Worm (Caenorhabditis elegans) whole organism, young adult: Measurements from ENCODE around the gene T04A6.3.

Experiments
- B0019.2 ChIP-seq: fragments of 200-800 bp; sonication (Bioruptor generic); conservative IDR thresholded peaks from 2 replicates; pipeline ENCODE4 v1.3.6; 2022; ENCODE audit warnings: missing genetic modification reagents, missing genetic modification characterization, missing compliant biosample characterization
- B0336.3 ChIP-seq: fragments of 200-800 bp; sonication (Bioruptor generic); IDR thresholded peaks from 2 replicates; pipeline ENCODE4 v1.3.6; 2022; ENCODE audit warnings: missing genetic modification characterization, missing compliant biosample characterization
- C06A6.2 ChIP-seq: fragments of 200-800 bp; sonication (Bioruptor generic); conservative IDR thresholded peaks from 2 replicates; pipeline ENCODE4 v1.3.6; 2022; ENCODE audit warnings: missing genetic modification characterization, missing compliant biosample characterization
- D2030.7 ChIP-seq: fragments of 200-800 bp; sonication (Bioruptor generic); IDR thresholded peaks from 2 replicates; pipeline ENCODE4 v1.3.6; 2022; ENCODE audit warnings: missing genetic modification reagents, missing genetic modification characterization, missing compliant biosample characterization
- F55B11.4 ChIP-seq: sonication (generic microtip); optimal IDR thresholded peaks from 2 replicates; lab custom pipeline; 2016; ENCODE audit warnings: missing compliant biosample characterization, missing genetic modification characterization, borderline replicate concordance; ENCODE audit not compliant: insufficient read depth
- Y53G8AR.9 ChIP-seq: fragments of 200-800 bp; sonication (Bioruptor generic); conservative IDR thresholded peaks from 2 replicates; pipeline ENCODE4 v1.3.6; 2022; ENCODE audit warnings: missing genetic modification reagents, missing genetic modification characterization, missing compliant biosample characterization
- ama-1 ChIP-seq, 3 experiments: fragments of 150-350 bp in 1 of 3; sonication (generic microtip) in 2 of 3; optimal IDR thresholded peaks; 2 replicates each; lab custom pipeline; 2014 to 2018; ENCODE audit warnings: missing biosample characterization in 2 of 3, missing genetic modification characterization in 2 of 3, missing genetic modification reagents in 2 of 3
- aptf-3 ChIP-seq: fragments of 200-800 bp; sonication (Bioruptor generic); IDR thresholded peaks from 2 replicates; pipeline ENCODE4 v1.3.6; 2022; ENCODE audit warnings: missing genetic modification characterization, missing compliant biosample characterization
- athp-1 ChIP-seq: sonication (generic microtip); optimal IDR thresholded peaks from 2 replicates; lab custom pipeline; 2017; ENCODE audit warnings: mild to moderate bottlenecking, missing genetic modification characterization, missing compliant biosample characterization
- attf-3 ChIP-seq: fragments of 200-800 bp; sonication (Bioruptor generic); conservative IDR thresholded peaks from 2 replicates; pipeline ENCODE4 v1.3.6; 2022; ENCODE audit warnings: missing genetic modification reagents, missing genetic modification characterization, missing compliant biosample characterization
- attf-6 ChIP-seq: fragments of 200-800 bp; sonication (Bioruptor generic); IDR thresholded peaks from 2 replicates; pipeline ENCODE4 v1.3.6; 2022; ENCODE audit warnings: missing genetic modification reagents, missing genetic modification characterization, missing compliant biosample characterization
- ccch-3 ChIP-seq: fragments of 200-800 bp; sonication (Bioruptor generic); optimal IDR thresholded peaks from 2 replicates; lab custom pipeline; 2018; ENCODE audit warnings: mild to moderate bottlenecking, missing genetic modification characterization, missing compliant biosample characterization
- cebp-1 ChIP-seq, 2 experiments: fragments of 200-800 bp in 1 of 2; sonication (Bioruptor generic) in 1 of 2; sonication (generic microtip) in 1 of 2; IDR thresholded peaks in 1 of 2; optimal IDR thresholded peaks in 1 of 2; 2 replicates each; pipeline versions ENCODE4 v1.3.6 to Lab custom; 2017 to 2022; ENCODE audit warnings: missing compliant biosample characterization in 2 of 2, missing genetic modification characterization in 2 of 2, mild to moderate bottlenecking in 1 of 2, missing genetic modification reagents in 1 of 2, moderate library complexity in 1 of 2
- ceh-100 ChIP-seq: fragments of 200-800 bp; sonication (Bioruptor generic); IDR thresholded peaks from 2 replicates; pipeline ENCODE4 v1.3.6; 2022; ENCODE audit warnings: missing genetic modification reagents, missing genetic modification characterization, missing compliant biosample characterization
- ceh-58 ChIP-seq: fragments of 200-800 bp; sonication (Bioruptor generic); IDR thresholded peaks from 2 replicates; pipeline ENCODE4 v1.3.6; 2022; ENCODE audit warnings: missing genetic modification characterization, missing compliant biosample characterization
- ceh-91 ChIP-seq: fragments of 200-800 bp; sonication (Bioruptor generic); IDR thresholded peaks from 2 replicates; pipeline ENCODE4 v1.3.6; 2022; ENCODE audit warnings: missing genetic modification reagents, missing genetic modification characterization, missing compliant biosample characterization
- die-1 ChIP-seq: sonication (generic microtip); optimal IDR thresholded peaks from 2 replicates; lab custom pipeline; 2016; ENCODE audit warnings: missing genotype, mild to moderate bottlenecking, missing genetic modification characterization, missing compliant biosample characterization
- dox-1 ChIP-seq: fragments of 200-800 bp; sonication (Bioruptor generic); IDR thresholded peaks from 2 replicates; pipeline ENCODE4 v1.3.6; 2022; ENCODE audit warnings: missing genetic modification reagents, missing genetic modification characterization, missing compliant biosample characterization
- dpff-1 ChIP-seq: sonication (generic microtip); optimal IDR thresholded peaks from 2 replicates; lab custom pipeline; 2017; ENCODE audit warnings: mild to moderate bottlenecking, missing genetic modification characterization, missing compliant biosample characterization
- efl-1 ChIP-seq: fragments of 150-350 bp; optimal IDR thresholded peaks from 2 replicates; lab custom pipeline; 2014; ENCODE audit warnings: missing biosample characterization, missing genetic modification reagents, missing genetic modification characterization
- ekl-4 ChIP-seq: fragments of 200-800 bp; sonication (Bioruptor generic); IDR thresholded peaks from 2 replicates; pipeline ENCODE4 v1.3.6; 2022; ENCODE audit warnings: missing genetic modification reagents, missing genetic modification characterization, missing compliant biosample characterization
- ets-4 ChIP-seq: fragments of 200-800 bp; sonication (Bioruptor generic); optimal IDR thresholded peaks from 2 replicates; lab custom pipeline; 2018; ENCODE audit warnings: mild to moderate bottlenecking, missing genetic modification characterization, missing compliant biosample characterization
- fkh-3 ChIP-seq: sonication (generic microtip); optimal IDR thresholded peaks from 2 replicates; lab custom pipeline; 2016; ENCODE audit warnings: mild to moderate bottlenecking, missing genetic modification characterization, missing compliant biosample characterization
- hlh-26 ChIP-seq: fragments of 200-800 bp; sonication (Bioruptor generic); conservative IDR thresholded peaks from 2 replicates; pipeline ENCODE4 v1.3.6; 2022; ENCODE audit warnings: missing genetic modification reagents, missing genetic modification characterization, missing compliant biosample characterization
- hmg-20 ChIP-seq: fragments of 200-800 bp; sonication (Bioruptor generic); IDR thresholded peaks from 2 replicates; pipeline ENCODE4 v1.3.6; 2022; ENCODE audit warnings: missing genetic modification reagents, missing genetic modification characterization, missing compliant biosample characterization
- hrde-1 ChIP-seq: sonication (generic microtip); optimal IDR thresholded peaks from 2 replicates; lab custom pipeline; 2016; ENCODE audit warnings: missing genetic modification characterization, mild to moderate bottlenecking, missing compliant biosample characterization, moderate library complexity, missing genotype, missing genetic modification reagents, borderline replicate concordance
- lin-26 ChIP-seq: fragments of 200-800 bp; sonication (Bioruptor generic); IDR thresholded peaks from 2 replicates; pipeline ENCODE4 v1.3.6; 2022; ENCODE audit warnings: missing genetic modification reagents, missing genetic modification characterization, missing compliant biosample characterization
- lsl-1 ChIP-seq: fragments of 200-800 bp; sonication (Bioruptor generic); optimal IDR thresholded peaks from 2 replicates; lab custom pipeline; 2018; ENCODE audit warnings: mild to moderate bottlenecking, missing genetic modification characterization, moderate library complexity, missing compliant biosample characterization
- madf-10 ChIP-seq: sonication (generic microtip); optimal IDR thresholded peaks from 2 replicates; lab custom pipeline; 2016; ENCODE audit warnings: mild to moderate bottlenecking, missing genetic modification characterization, missing compliant biosample characterization
- madf-3 ChIP-seq: fragments of 200-800 bp; sonication (Bioruptor generic); IDR thresholded peaks from 2 replicates; pipeline ENCODE4 v1.3.6; 2022; ENCODE audit warnings: missing genetic modification reagents, missing genetic modification characterization, missing compliant biosample characterization
- madf-6 ChIP-seq: fragments of 200-800 bp; sonication (Bioruptor generic); IDR thresholded peaks from 2 replicates; pipeline ENCODE4 v1.3.6; 2022; ENCODE audit warnings: missing genetic modification reagents, missing genetic modification characterization, missing compliant biosample characterization
- madf-8 ChIP-seq: fragments of 200-800 bp; sonication (Bioruptor generic); conservative IDR thresholded peaks from 2 replicates; pipeline ENCODE4 v1.3.6; 2022; ENCODE audit warnings: missing genetic modification reagents, missing genetic modification characterization, missing compliant biosample characterization
- nhr-80 ChIP-seq: sonication (generic microtip); optimal IDR thresholded peaks from 2 replicates; lab custom pipeline; 2016; ENCODE audit warnings: missing genetic modification characterization, missing compliant biosample characterization
- nhr-90 ChIP-seq: sonication (generic microtip); optimal IDR thresholded peaks from 2 replicates; lab custom pipeline; 2016; ENCODE audit warnings: missing genotype, mild to moderate bottlenecking, missing genetic modification characterization, missing compliant biosample characterization
- rec-8 ChIP-seq, 2 experiments: sonication (generic microtip); optimal IDR thresholded peaks; 2 replicates each; lab custom pipeline; 2016; ENCODE audit warnings: mild to moderate bottlenecking in 2 of 2, missing genetic modification characterization in 2 of 2, missing genetic modification reagents in 2 of 2, missing genotype in 2 of 2, missing biosample characterization in 1 of 2, missing compliant biosample characterization in 1 of 2, moderate library complexity in 1 of 2
- sea-2 ChIP-seq: fragments of 200-800 bp; sonication (Bioruptor generic); IDR thresholded peaks from 2 replicates; pipeline ENCODE4 v1.3.6; 2022; ENCODE audit warnings: missing genetic modification characterization, missing compliant biosample characterization
- snpc-1.3 ChIP-seq: sonication (generic microtip); optimal IDR thresholded peaks from 2 replicates; lab custom pipeline; 2017; ENCODE audit warnings: missing genetic modification characterization, mild to moderate bottlenecking, missing compliant biosample characterization, antibody characterized with exemption, moderate library complexity, missing genotype, missing genetic modification reagents; ENCODE audit not compliant: insufficient read depth
- snpc-3.4 ChIP-seq: sonication (generic microtip); optimal IDR thresholded peaks from 2 replicates; lab custom pipeline; 2017; ENCODE audit warnings: missing genetic modification characterization, mild to moderate bottlenecking, missing compliant biosample characterization, antibody characterized with exemption, moderate library complexity, missing genotype, missing genetic modification reagents
- zim-3 ChIP-seq: sonication (generic microtip); optimal IDR thresholded peaks from 2 replicates; lab custom pipeline; 2017; ENCODE audit warnings: mild to moderate bottlenecking, missing genetic modification characterization, moderate library complexity, missing compliant biosample characterization
- ztf-26 ChIP-seq: sonication (generic microtip); optimal IDR thresholded peaks from 2 replicates; lab custom pipeline; 2017; ENCODE audit warnings: missing genetic modification characterization, missing compliant biosample characterization
- ztf-6 ChIP-seq: fragments of 200-800 bp; sonication (Bioruptor generic); IDR thresholded peaks from 2 replicates; pipeline ENCODE4 v1.3.6; 2022; ENCODE audit warnings: missing genetic modification reagents, missing genetic modification characterization, missing compliant biosample characterization

Gene T04A6.3

ce11 chrIII:7642015-7642414, 33.9 kb upstream of the T04A6.3 start (continued):
- TF ChIP-seq rec-8 (tag; optimal IDR thresholded peaks at IDR 0.05; lab: Kevin White, UChicago) (peak in 1 of 2 experiments; percentile 30), madf-10 (tag; lab: Kevin White, UChicago) (peak; percentile 5), nhr-80 (tag; lab: Kevin White, UChicago) (peak; percentile 25), lsl-1 (GFP tag; lab: Kevin White, UChicago) (peak; percentile 29), efl-1 (GFP tag; lab: Kevin White, UChicago) (no peak), B0019.2 (GFP tag; lab: Robert Waterston, UW) (no peak), aptf-3 (GFP tag; lab: Robert Waterston, UW) (peak; percentile 71; the same call in 1 of the 2 replicates), C06A6.2 (GFP tag; lab: Robert Waterston, UW) (no peak), F55B11.4 (tag; lab: Kevin White, UChicago) (no peak), snpc-3.4 (tag; lab: Kevin White, UChicago) (peak; percentile 62), madf-8 (GFP tag; lab: Robert Waterston, UW) (no peak), lin-26 (peak; percentile 77; the same call in 1 of the 2 replicates), dpff-1 (tag; lab: Kevin White, UChicago) (no peak), ztf-6 (GFP tag; lab: Robert Waterston, UW) (no peak), attf-6 (GFP tag; lab: Robert Waterston, UW) (no peak), hlh-26 (GFP tag; lab: Robert Waterston, UW) (no peak), ccch-3 (GFP tag; lab: Kevin White, UChicago) (no peak), hmg-20 (GFP tag; lab: Robert Waterston, UW) (peak; percentile 65; the same call in 1 of the 2 replicates), attf-3 (GFP tag; lab: Robert Waterston, UW) (no peak), zim-3 (tag; lab: Kevin White, UChicago) (peak; percentile 65), snpc-1.3 (tag; lab: Kevin White, UChicago) (no peak), nhr-90 (tag; lab: Kevin White, UChicago) (peak; percentile 59), ztf-26 (tag; lab: Kevin White, UChicago) (no peak), ceh-91 (GFP tag; lab: Robert Waterston, UW) (no peak), ceh-100 (GFP tag; lab: Robert Waterston, UW) (no peak; the same call in 1 of the 2 replicates), ceh-58 (GFP tag; lab: Robert Waterston, UW) (0 out of 2 replicates have a peak, but pooled peaks have one; percentile 60), ekl-4 (GFP tag; lab: Robert Waterston, UW) (0 out of 2 replicates have a peak, but pooled peaks have one; percentile 26), athp-1 (tag; lab: Kevin White, UChicago) (peak; percentile 15), ets-4 (no peak), die-1 (peak; percentile 38)

- TF ChIP-seq attf-6 (GFP tag; lab: Robert Waterston, UW) (no peak), madf-6 (no peak), ama-1 (optimal IDR thresholded peaks at IDR 0.05; lab: Kevin White, UChicago) (no peak), ama-1 (GFP tag; optimal IDR thresholded peaks at IDR 0.05; lab: Kevin White, UChicago) (no peak), madf-3 (GFP tag; lab: Robert Waterston, UW) (no peak), Y53G8AR.9 (GFP tag; lab: Robert Waterston, UW) (no peak), B0019.2 (GFP tag; lab: Robert Waterston, UW) (no peak), cebp-1 (GFP tag; IDR thresholded peaks at IDR 0.05; lab: Robert Waterston, UW) (no peak), cebp-1 (tag; optimal IDR thresholded peaks at IDR 0.05; lab: Kevin White, UChicago) (no peak), hrde-1 (tag; lab: Kevin White, UChicago) (no peak), B0336.3 (GFP tag; lab: Robert Waterston, UW) (no peak), sea-2 (GFP tag; lab: Robert Waterston, UW) (no peak), D2030.7 (GFP tag; lab: Robert Waterston, UW) (no peak), dox-1 (GFP tag; lab: Robert Waterston, UW) (no peak), fkh-3 (no peak)
Measured at ce11 chrIII:7641337-7641736, 33.2 kb upstream of the T04A6.3 start.
